Worm (Caenorhabditis elegans) whole organism, late embryonic: Measurements from ENCODE around the gene mrp-3.

ENCODE experiments used
- F13H6.1 ChIP-seq: sonication (generic microtip); optimal IDR thresholded peaks from 2 replicates; lab custom pipeline; 2016; ENCODE audit warnings: missing genetic modification characterization, missing compliant biosample characterization
- fkh-10 ChIP-seq: fragments of 150-350 bp; optimal IDR thresholded peaks from 2 replicates; lab custom pipeline; 2014; ENCODE audit warnings: missing biosample characterization, missing genetic modification reagents, missing genetic modification characterization
- hlh-6 ChIP-seq: sonication (generic microtip); optimal IDR thresholded peaks from 2 replicates; lab custom pipeline; 2016; ENCODE audit warnings: missing genotype, missing genetic modification characterization, missing compliant biosample characterization
- pha-4 ChIP-seq: fragments of 150-350 bp; optimal IDR thresholded peaks from 2 replicates; lab custom pipeline; 2018; ENCODE audit warnings: missing biosample characterization, missing genetic modification reagents, missing genetic modification characterization

ce11 chrX:15915774-15916173 lies 23.4 kb downstream of the mrp-3 start:
- TF ChIP-seq pha-4 (tag; lab: Kevin White, UChicago), result no peak
- TF ChIP-seq F13H6.1 (tag; lab: Kevin White, UChicago), result no peak
- no peak for TF ChIP-seq hlh-6
- TF ChIP-seq fkh-10 (GFP tag; lab: Kevin White, UChicago), result no peak
